Worm (Caenorhabditis elegans) whole organism, late embryonic: ENCODE data around the gene mlt-4.

ENCODE experiments used
- C08G9.2 ChIP-seq: sonication (generic microtip); optimal IDR thresholded peaks from 2 replicates; lab custom pipeline; 2016; ENCODE audit warnings: mild to moderate bottlenecking, missing genetic modification characterization, moderate library complexity, missing compliant biosample characterization
- C38D4.7 ChIP-seq: fragments of 200-800 bp; sonication (Bioruptor generic); optimal IDR thresholded peaks from 2 replicates; lab custom pipeline; 2018; ENCODE audit warnings: mild to moderate bottlenecking, missing genetic modification characterization, moderate library complexity, missing compliant biosample characterization
- K02D7.2 ChIP-seq: sonication (generic microtip); optimal IDR thresholded peaks from 2 replicates; lab custom pipeline; 2017; ENCODE audit warnings: mild to moderate bottlenecking, missing genetic modification characterization, missing compliant biosample characterization
- T23F11.4 ChIP-seq: fragments of 200-800 bp; sonication (Bioruptor generic); optimal IDR thresholded peaks from 2 replicates; lab custom pipeline; 2018; ENCODE audit warnings: mild to moderate bottlenecking, missing genetic modification characterization, missing compliant biosample characterization
- Y22D7AL.16 ChIP-seq: sonication (generic microtip); optimal IDR thresholded peaks from 2 replicates; lab custom pipeline; 2016; ENCODE audit warnings: missing genetic modification characterization, missing compliant biosample characterization
- ama-1 ChIP-seq: fragments of 150-350 bp; optimal IDR thresholded peaks from 2 replicates; lab custom pipeline; 2014
- ceh-19 ChIP-seq: fragments of 200-800 bp; sonication (Bioruptor generic); optimal IDR thresholded peaks from 2 replicates; lab custom pipeline; 2018; ENCODE audit warnings: mild to moderate bottlenecking, missing genetic modification characterization, missing compliant biosample characterization
- ceh-2 ChIP-seq: sonication (generic microtip); optimal IDR thresholded peaks from 2 replicates; lab custom pipeline; 2016; ENCODE audit warnings: missing genotype, missing genetic modification characterization, missing compliant biosample characterization
- ceh-22 ChIP-seq: sonication (generic microtip); optimal IDR thresholded peaks from 2 replicates; lab custom pipeline; 2017; ENCODE audit warnings: missing biosample characterization, missing genetic modification characterization
- ceh-24 ChIP-seq: sonication (generic microtip); optimal IDR thresholded peaks from 2 replicates; lab custom pipeline; 2016; ENCODE audit warnings: mild to moderate bottlenecking, missing genetic modification characterization, missing compliant biosample characterization
- ceh-30 ChIP-seq: fragments of 150-350 bp; optimal IDR thresholded peaks from 2 replicates; lab custom pipeline; 2014; ENCODE audit warnings: missing biosample characterization, missing genetic modification characterization
- ceh-31 ChIP-seq: sonication (generic microtip); optimal IDR thresholded peaks from 2 replicates; lab custom pipeline; 2016; ENCODE audit warnings: missing genetic modification characterization, missing compliant biosample characterization
- ceh-45 ChIP-seq: fragments of 200-800 bp; sonication (Bioruptor generic); IDR thresholded peaks from 2 replicates; pipeline ENCODE4 v1.3.6; 2022; ENCODE audit warnings: missing genetic modification reagents, missing genetic modification characterization, missing compliant biosample characterization
- ceh-6 ChIP-seq: fragments of 200-800 bp; sonication (Bioruptor generic); optimal IDR thresholded peaks from 2 replicates; lab custom pipeline; 2018; ENCODE audit warnings: mild to moderate bottlenecking, missing genetic modification characterization, missing compliant biosample characterization
- ceh-9 ChIP-seq: sonication (generic microtip); optimal IDR thresholded peaks from 2 replicates; lab custom pipeline; 2016; ENCODE audit warnings: mild to moderate bottlenecking, missing genetic modification characterization, inconsistent platforms, missing compliant biosample characterization
- che-1 ChIP-seq: sonication (generic microtip); optimal IDR thresholded peaks from 2 replicates; lab custom pipeline; 2016; ENCODE audit warnings: mild to moderate bottlenecking, missing genetic modification characterization, missing compliant biosample characterization
- dmd-4 ChIP-seq: sonication (generic microtip); optimal IDR thresholded peaks from 2 replicates; lab custom pipeline; 2016; ENCODE audit warnings: borderline replicate concordance, missing genetic modification characterization, missing compliant biosample characterization
- dve-1 ChIP-seq: sonication (generic microtip); optimal IDR thresholded peaks from 2 replicates; lab custom pipeline; 2017; ENCODE audit warnings: antibody characterized with exemption, mild to moderate bottlenecking, missing genetic modification characterization, missing compliant biosample characterization
- eyg-1 ChIP-seq: sonication (generic microtip); optimal IDR thresholded peaks from 2 replicates; lab custom pipeline; 2016; ENCODE audit warnings: missing genotype, missing genetic modification characterization, missing compliant biosample characterization
- fkh-6 ChIP-seq: sonication (generic microtip); optimal IDR thresholded peaks from 2 replicates; lab custom pipeline; 2016; ENCODE audit warnings: missing genetic modification characterization, missing compliant biosample characterization
- gmeb-2 ChIP-seq: sonication (generic microtip); optimal IDR thresholded peaks from 2 replicates; lab custom pipeline; 2016; ENCODE audit warnings: missing genetic modification characterization, inconsistent platforms, missing compliant biosample characterization
- hlh-30 ChIP-seq: sonication (generic microtip); optimal IDR thresholded peaks from 2 replicates; lab custom pipeline; 2017; ENCODE audit warnings: antibody characterized with exemption, missing genetic modification characterization, missing compliant biosample characterization; ENCODE audit not compliant: insufficient read depth
- madf-2 ChIP-seq: sonication (generic microtip); optimal IDR thresholded peaks from 2 replicates; lab custom pipeline; 2017; ENCODE audit warnings: missing genetic modification characterization, missing compliant biosample characterization
- mec-3 ChIP-seq: sonication (generic microtip); optimal IDR thresholded peaks from 2 replicates; lab custom pipeline; 2016; ENCODE audit warnings: borderline replicate concordance, missing genetic modification characterization, missing compliant biosample characterization
- nhr-11 ChIP-seq: fragments of 150-350 bp; optimal IDR thresholded peaks from 2 replicates; lab custom pipeline; 2014; ENCODE audit warnings: missing biosample characterization, missing genetic modification characterization
- npax-4 ChIP-seq: sonication (generic microtip); optimal IDR thresholded peaks from 2 replicates; lab custom pipeline; 2016; ENCODE audit warnings: missing genetic modification characterization, missing compliant biosample characterization
- pag-3 ChIP-seq: sonication (generic microtip); optimal IDR thresholded peaks from 2 replicates; lab custom pipeline; 2016; ENCODE audit warnings: missing compliant biosample characterization, missing genetic modification characterization, borderline replicate concordance
- pax-1 ChIP-seq: fragments of 150-350 bp; optimal IDR thresholded peaks from 2 replicates; lab custom pipeline; 2014; ENCODE audit warnings: missing biosample characterization, missing genetic modification characterization
- pha-2 ChIP-seq: sonication (generic microtip); optimal IDR thresholded peaks from 2 replicates; lab custom pipeline; 2017; ENCODE audit warnings: mild to moderate bottlenecking, missing genetic modification characterization, missing compliant biosample characterization
- pha-4 ChIP-seq: fragments of 150-350 bp; optimal IDR thresholded peaks from 2 replicates; lab custom pipeline; 2018; ENCODE audit warnings: missing biosample characterization, missing genetic modification reagents, missing genetic modification characterization
- pqm-1 ChIP-seq: sonication (generic microtip); optimal IDR thresholded peaks from 2 replicates; lab custom pipeline; 2016; ENCODE audit warnings: missing genetic modification characterization, missing compliant biosample characterization
- pros-1 ChIP-seq: fragments of 150-350 bp; optimal IDR thresholded peaks from 2 replicates; lab custom pipeline; 2014; ENCODE audit warnings: missing biosample characterization, missing genetic modification reagents, missing genetic modification characterization
- ref-2 ChIP-seq: sonication (generic microtip); optimal IDR thresholded peaks from 2 replicates; lab custom pipeline; 2016; ENCODE audit warnings: missing genetic modification characterization, missing compliant biosample characterization
- rnt-1 ChIP-seq: sonication (generic microtip); optimal IDR thresholded peaks from 2 replicates; lab custom pipeline; 2016; ENCODE audit warnings: missing genetic modification characterization, missing compliant biosample characterization
- sdc-2 ChIP-seq: sonication (generic microtip); optimal IDR thresholded peaks from 2 replicates; lab custom pipeline; 2016; ENCODE audit warnings: missing genotype, missing genetic modification characterization, missing compliant biosample characterization
- syd-9 ChIP-seq: sonication (generic microtip); optimal IDR thresholded peaks from 2 replicates; lab custom pipeline; 2016; ENCODE audit warnings: mild to moderate bottlenecking, missing genetic modification characterization, moderate library complexity, missing compliant biosample characterization
- tbx-7 ChIP-seq: sonication (generic microtip); optimal IDR thresholded peaks from 2 replicates; lab custom pipeline; 2016; ENCODE audit warnings: missing genotype, missing genetic modification characterization, missing compliant biosample characterization
- ttx-3 ChIP-seq: sonication (generic microtip); optimal IDR thresholded peaks from 2 replicates; lab custom pipeline; 2016; ENCODE audit warnings: missing genetic modification reagents, missing genetic modification characterization, missing compliant biosample characterization
- unc-3 ChIP-seq, 2 experiments: fragments of 200-800 bp in 1 of 2; sonication (Bioruptor generic) in 1 of 2; sonication (generic microtip) in 1 of 2; conservative IDR thresholded peaks in 1 of 2; optimal IDR thresholded peaks in 1 of 2; 2 replicates each; pipeline versions ENCODE4 v1.3.6 to Lab custom; 2016 to 2022; ENCODE audit warnings: missing compliant biosample characterization in 2 of 2, missing genetic modification characterization in 2 of 2, missing genetic modification reagents in 1 of 2
- unc-42 ChIP-seq: sonication (generic microtip); optimal IDR thresholded peaks from 2 replicates; lab custom pipeline; 2016; ENCODE audit warnings: missing genotype, missing genetic modification characterization, missing compliant biosample characterization
- unc-55 ChIP-seq: sonication (generic microtip); optimal IDR thresholded peaks from 2 replicates; lab custom pipeline; 2017; ENCODE audit warnings: missing biosample characterization, missing genetic modification reagents, missing genetic modification characterization
- unc-86 ChIP-seq: sonication (generic microtip); optimal IDR thresholded peaks from 2 replicates; lab custom pipeline; 2016; ENCODE audit warnings: missing genetic modification characterization, missing compliant biosample characterization
- ztf-16 ChIP-seq: sonication (generic microtip); optimal IDR thresholded peaks from 2 replicates; lab custom pipeline; 2017; ENCODE audit warnings: missing genetic modification characterization, missing compliant biosample characterization

mlt-4 gene

DNA sequence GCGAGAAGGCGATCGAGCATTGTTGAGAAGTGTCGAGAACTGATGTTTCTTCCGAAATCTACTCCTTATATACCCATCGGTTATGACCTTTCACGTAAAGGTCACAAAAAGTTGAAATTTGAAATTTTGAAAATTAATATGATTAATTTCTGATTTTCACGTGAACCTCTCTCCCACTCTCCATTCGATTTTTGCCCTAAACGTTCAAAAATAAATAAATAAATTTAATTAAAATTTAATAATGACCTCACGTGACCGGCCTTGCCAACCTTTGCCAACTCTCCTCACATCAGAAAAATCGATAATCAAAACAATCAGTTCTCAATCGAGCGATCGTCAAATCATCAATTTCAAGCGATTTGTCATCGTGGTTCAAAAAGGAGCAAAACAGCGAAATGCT is 28.2 kb upstream of the mlt-4 start, which contains the start of gene Y113G7C.1:
Y113G7C.1 (plus strand) TSS at position 301 of the 400 bp plus-strand sequence.
- TF ChIP-seq pqm-1 (tag; lab: Kevin White, UChicago) (no peak), npax-4 (tag; lab: Kevin White, UChicago) (no peak), unc-42 (tag; lab: Kevin White, UChicago) (no peak), Y22D7AL.16 (no peak), ceh-30 (tag; lab: Kevin White, UChicago) (no peak), eyg-1 (tag; lab: Kevin White, UChicago) (no peak), dve-1 (tag; lab: Kevin White, UChicago) (no peak), ceh-9 (tag; lab: Kevin White, UChicago) (no peak), C08G9.2 (tag; lab: Kevin White, UChicago) (no peak), pax-1 (tag; lab: Kevin White, UChicago) (no peak), dmd-4 (tag; lab: Kevin White, UChicago) (no peak), ceh-24 (tag; lab: Kevin White, UChicago) (no peak)

DNA sequence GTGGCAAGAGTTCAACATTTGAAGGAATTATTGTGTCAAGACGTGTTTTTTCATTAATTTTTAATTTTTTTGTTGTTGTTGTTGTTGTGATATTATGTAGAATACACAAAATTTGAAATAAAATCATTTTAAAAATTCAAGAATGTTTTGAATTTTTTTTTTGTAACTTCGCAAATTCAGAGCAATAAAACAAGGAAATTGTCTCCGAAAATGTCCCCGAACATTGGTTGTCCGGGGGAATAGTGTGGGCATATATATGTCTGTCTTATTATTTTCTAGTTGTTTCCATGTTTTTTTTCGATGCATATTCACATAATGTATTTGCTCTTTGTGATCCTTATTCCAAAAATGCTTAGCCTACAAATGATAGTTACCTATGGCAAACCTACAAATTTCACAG is 22.3 kb upstream of the mlt-4 start, which contains the start of gene clec-262:
clec-262 (plus strand) TSS at position 301 of the 400 bp plus-strand sequence.
- TF ChIP-seq madf-2 (tag; lab: Kevin White, UChicago): no peak
- TF ChIP-seq che-1 (tag; lab: Kevin White, UChicago): no peak
- TF ChIP-seq mec-3 (tag; lab: Kevin White, UChicago): no peak
- TF ChIP-seq pha-4 (tag; lab: Kevin White, UChicago): no peak
- no peak for TF ChIP-seq gmeb-2 (tag; lab: Kevin White, UChicago)
- no peak for TF ChIP-seq tbx-7
- no peak for TF ChIP-seq sdc-2 (tag; lab: Kevin White, UChicago)
- no peak for TF ChIP-seq ttx-3 (tag; lab: Kevin White, UChicago)
- no peak for TF ChIP-seq pag-3
- no peak for TF ChIP-seq pax-1 (tag; lab: Kevin White, UChicago)
- TF ChIP-seq ceh-22 (tag; lab: Kevin White, UChicago): no peak
- no peak for TF ChIP-seq C38D4.7 (GFP tag; lab: Kevin White, UChicago)
- TF ChIP-seq nhr-11 (tag; lab: Kevin White, UChicago): no peak
- TF ChIP-seq pha-2 (tag; lab: Kevin White, UChicago): no peak
- no peak for TF ChIP-seq Y22D7AL.16
- TF ChIP-seq ceh-31 (tag; lab: Kevin White, UChicago): no peak
- TF ChIP-seq npax-4 (tag; lab: Kevin White, UChicago): no peak
- TF ChIP-seq unc-3 (GFP tag; conservative IDR thresholded peaks at IDR 0.05; lab: Robert Waterston, UW): no peak
- TF ChIP-seq unc-3 (tag; optimal IDR thresholded peaks at IDR 0.05; lab: Kevin White, UChicago): no peak
- TF ChIP-seq syd-9: no peak
- TF ChIP-seq unc-86: no peak

DNA sequence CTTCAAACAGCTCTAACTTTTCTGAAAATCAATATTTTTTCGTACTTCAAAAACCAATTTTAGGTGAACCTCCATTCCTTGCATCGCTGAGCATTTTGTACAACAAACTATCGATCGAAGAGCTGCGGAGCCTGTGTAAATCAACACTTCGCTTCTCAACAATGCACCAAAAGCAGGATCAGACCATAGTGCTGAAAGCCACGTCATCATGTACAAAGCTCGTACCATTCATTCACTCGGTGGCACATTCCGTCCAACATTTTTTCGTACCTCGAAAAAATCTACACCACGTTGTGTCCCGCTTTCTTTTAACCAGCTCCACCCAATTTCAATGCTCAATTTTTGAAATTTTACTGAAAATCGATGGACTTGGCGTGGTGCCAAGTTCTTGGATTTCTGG is 21.4 kb upstream of the mlt-4 start, which contains the start of gene ZC15.10:
ZC15.10 (plus strand) TSS at position 162 of the 400 bp plus-strand sequence.
- TF ChIP-seq fkh-6 (tag; lab: Kevin White, UChicago) (no peak), dmd-4 (tag; lab: Kevin White, UChicago) (no peak), ama-1 (no peak), ztf-16 (tag; lab: Kevin White, UChicago) (no peak), ceh-31 (tag; lab: Kevin White, UChicago) (no peak), rnt-1 (tag; lab: Kevin White, UChicago) (no peak), dve-1 (tag; lab: Kevin White, UChicago) (no peak), che-1 (tag; lab: Kevin White, UChicago) (no peak), ceh-45 (GFP tag; lab: Robert Waterston, UW) (no peak), syd-9 (no peak)

DNA sequence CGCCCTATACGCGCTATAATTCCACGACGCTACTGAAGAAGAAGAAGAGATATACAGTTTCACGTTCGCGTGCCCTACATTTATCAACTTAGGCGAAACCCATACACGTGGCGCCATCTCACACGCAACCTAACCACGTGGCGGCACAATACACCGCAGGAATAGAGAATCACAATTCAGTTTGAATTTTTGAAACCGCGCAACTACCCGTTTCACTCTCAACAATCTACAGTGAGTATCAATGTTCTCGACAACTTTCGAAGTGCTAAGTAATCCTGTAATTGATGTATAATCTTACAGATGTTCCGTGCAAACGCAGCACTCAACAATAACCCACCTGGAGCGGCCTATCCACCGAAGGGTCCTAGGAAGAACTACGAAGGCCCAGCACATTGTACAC is 16.6 kb upstream of the mlt-4 start, which contains the start of gene ZC15.1:
ZC15.1 (plus strand) TSS at position 301 of the 400 bp plus-strand sequence.
- no peak for TF ChIP-seq ceh-19 (GFP tag; lab: Kevin White, UChicago)
- no peak for TF ChIP-seq ceh-30 (tag; lab: Kevin White, UChicago)
- TF ChIP-seq unc-3 (GFP tag; conservative IDR thresholded peaks at IDR 0.05; lab: Robert Waterston, UW): no peak
- no peak for TF ChIP-seq unc-3 (tag; optimal IDR thresholded peaks at IDR 0.05; lab: Kevin White, UChicago)
- no peak for TF ChIP-seq ref-2 (tag; lab: Kevin White, UChicago)
- TF ChIP-seq ceh-2: no peak
- TF ChIP-seq pax-1 (tag; lab: Kevin White, UChicago): no peak
- TF ChIP-seq pqm-1 (tag; lab: Kevin White, UChicago): no peak
- TF ChIP-seq ceh-6 (GFP tag; lab: Kevin White, UChicago): no peak
- no peak for TF ChIP-seq pag-3
- TF ChIP-seq unc-55 (GFP tag; lab: Kevin White, UChicago): no peak
- no peak for TF ChIP-seq dve-1 (tag; lab: Kevin White, UChicago)
- no peak for TF ChIP-seq C08G9.2 (tag; lab: Kevin White, UChicago)
- TF ChIP-seq gmeb-2 (tag; lab: Kevin White, UChicago): no peak
- TF ChIP-seq T23F11.4: no peak
- no peak for TF ChIP-seq pros-1
- TF ChIP-seq K02D7.2 (tag; lab: Kevin White, UChicago): no peak
- TF ChIP-seq hlh-30 (tag; lab: Kevin White, UChicago): no peak
- TF ChIP-seq tbx-7: no peak
